Worm (Caenorhabditis elegans) whole organism, L3 larva: ENCODE data around the gene Y48D7A.1.

Experiments used
- R02D3.7 ChIP-seq: fragments of 150-350 bp; optimal IDR thresholded peaks from 2 replicates; lab custom pipeline; 2014; ENCODE audit warnings: missing biosample characterization, missing genetic modification characterization
- ZK546.5 ChIP-seq: sonication (generic microtip); optimal IDR thresholded peaks from 2 replicates; lab custom pipeline; 2017; ENCODE audit warnings: missing biosample characterization, missing genetic modification characterization
- aly-2 ChIP-seq: fragments of 150-350 bp; optimal IDR thresholded peaks from 2 replicates; lab custom pipeline; 2014; ENCODE audit warnings: missing biosample characterization, missing genetic modification characterization
- ceh-82 ChIP-seq: fragments of 150-350 bp; optimal IDR thresholded peaks from 2 replicates; lab custom pipeline; 2014; ENCODE audit warnings: missing biosample characterization, missing genetic modification characterization
- egl-27 ChIP-seq: sonication (generic microtip); optimal IDR thresholded peaks from 4 replicates; lab custom pipeline; 2017; ENCODE audit warnings: missing biosample characterization, missing genetic modification reagents, missing genetic modification characterization
- egl-5 ChIP-seq: fragments of 150-350 bp; optimal IDR thresholded peaks from 2 replicates; lab custom pipeline; 2017; ENCODE audit warnings: missing biosample characterization, missing genetic modification reagents, missing genetic modification characterization, inconsistent platforms
- elt-1 ChIP-seq: fragments of 150-350 bp; optimal IDR thresholded peaks from 2 replicates; lab custom pipeline; 2014; ENCODE audit warnings: missing biosample characterization, missing genetic modification characterization
- elt-2 ChIP-seq: sonication (generic microtip); optimal IDR thresholded peaks from 2 replicates; lab custom pipeline; 2016; ENCODE audit warnings: missing genetic modification reagents, mild to moderate bottlenecking, missing genetic modification characterization, missing compliant biosample characterization
- elt-3 ChIP-seq, 3 experiments: fragments of 150-350 bp in 1 of 3; sonication (generic microtip) in 2 of 3; optimal IDR thresholded peaks; 2 replicates in 2 of 3; 4 replicates in 1 of 3; lab custom pipeline; 2014 to 2017; ENCODE audit warnings: missing biosample characterization in 3 of 3, missing genetic modification characterization in 3 of 3
- eor-1 ChIP-seq, 2 experiments: fragments of 150-350 bp; optimal IDR thresholded peaks; 2 replicates each; lab custom pipeline; 2014 to 2018; ENCODE audit warnings: missing biosample characterization in 2 of 2, missing genetic modification characterization in 2 of 2
- fkh-10 ChIP-seq: sonication (generic microtip); optimal IDR thresholded peaks from 2 replicates; lab custom pipeline; 2017; ENCODE audit warnings: missing biosample characterization, missing genetic modification reagents, missing genetic modification characterization
- hmg-11 ChIP-seq: sonication (generic microtip); optimal IDR thresholded peaks from 2 replicates; lab custom pipeline; 2016; ENCODE audit warnings: missing genetic modification characterization, missing compliant biosample characterization
- jun-1 ChIP-seq: fragments of 150-350 bp; optimal IDR thresholded peaks from 2 replicates; lab custom pipeline; 2014; ENCODE audit warnings: missing biosample characterization, missing genetic modification reagents, missing genetic modification characterization
- lin-15B ChIP-seq: fragments of 150-350 bp; optimal IDR thresholded peaks from 2 replicates; lab custom pipeline; 2014; ENCODE audit warnings: missing biosample characterization, missing genetic modification characterization
- lin-39 ChIP-seq: fragments of 150-350 bp; optimal IDR thresholded peaks from 2 replicates; lab custom pipeline; 2018; ENCODE audit warnings: missing biosample characterization, missing genetic modification reagents, missing genetic modification characterization
- lsy-12 ChIP-seq: sonication (generic microtip); optimal IDR thresholded peaks from 2 replicates; lab custom pipeline; 2016; ENCODE audit warnings: mild to moderate bottlenecking, missing genetic modification characterization, missing compliant biosample characterization
- mdl-1 ChIP-seq: fragments of 150-350 bp; optimal IDR thresholded peaks from 2 replicates; lab custom pipeline; 2014; ENCODE audit warnings: missing biosample characterization, missing genetic modification characterization
- mml-1 ChIP-seq: fragments of 150-350 bp; sonication (generic microtip); optimal IDR thresholded peaks from 3 replicates; lab custom pipeline; 2014; ENCODE audit warnings: missing biosample characterization, missing genetic modification characterization
- nfya-1 ChIP-seq: sonication (generic microtip); optimal IDR thresholded peaks from 2 replicates; lab custom pipeline; 2017; ENCODE audit warnings: missing genetic modification characterization, mild to moderate bottlenecking, missing compliant biosample characterization, antibody characterized with exemption, moderate library complexity; ENCODE audit not compliant: insufficient read depth
- nhr-11 ChIP-seq: fragments of 150-350 bp; optimal IDR thresholded peaks from 2 replicates; lab custom pipeline; 2014; ENCODE audit warnings: missing biosample characterization, missing genetic modification characterization
- nhr-12 ChIP-seq: fragments of 150-350 bp; optimal IDR thresholded peaks from 2 replicates; lab custom pipeline; 2014; ENCODE audit warnings: missing biosample characterization, missing genetic modification characterization
- pha-4 ChIP-seq: fragments of 150-350 bp; optimal IDR thresholded peaks from 2 replicates; lab custom pipeline; 2014; ENCODE audit warnings: missing biosample characterization, missing genetic modification reagents, missing genetic modification characterization
- pqm-1 ChIP-seq: fragments of 150-350 bp; optimal IDR thresholded peaks from 2 replicates; lab custom pipeline; 2017; ENCODE audit warnings: missing biosample characterization, missing genetic modification characterization, inconsistent platforms
- skn-1 ChIP-seq: fragments of 150-350 bp; optimal IDR thresholded peaks from 2 replicates; lab custom pipeline; 2014; ENCODE audit warnings: missing biosample characterization, missing genetic modification characterization
- snpc-4 ChIP-seq: fragments of 150-350 bp; optimal IDR thresholded peaks from 2 replicates; lab custom pipeline; 2014; ENCODE audit warnings: missing biosample characterization, missing genetic modification characterization
- unc-39 ChIP-seq: sonication (generic microtip); optimal IDR thresholded peaks from 4 replicates; lab custom pipeline; 2017; ENCODE audit warnings: missing biosample characterization, missing genetic modification characterization
- unc-62 ChIP-seq: fragments of 150-350 bp; sonication (generic microtip); optimal IDR thresholded peaks from 4 replicates; lab custom pipeline; 2014; ENCODE audit warnings: missing biosample characterization, missing genetic modification reagents, missing genetic modification characterization
- zag-1 ChIP-seq: fragments of 150-350 bp; optimal IDR thresholded peaks from 2 replicates; lab custom pipeline; 2014; ENCODE audit warnings: missing biosample characterization, missing genetic modification characterization
- ztf-11 ChIP-seq: fragments of 150-350 bp; optimal IDR thresholded peaks from 2 replicates; lab custom pipeline; 2014; ENCODE audit warnings: missing biosample characterization, missing genetic modification characterization

Gene Y48D7A.1

DNA sequence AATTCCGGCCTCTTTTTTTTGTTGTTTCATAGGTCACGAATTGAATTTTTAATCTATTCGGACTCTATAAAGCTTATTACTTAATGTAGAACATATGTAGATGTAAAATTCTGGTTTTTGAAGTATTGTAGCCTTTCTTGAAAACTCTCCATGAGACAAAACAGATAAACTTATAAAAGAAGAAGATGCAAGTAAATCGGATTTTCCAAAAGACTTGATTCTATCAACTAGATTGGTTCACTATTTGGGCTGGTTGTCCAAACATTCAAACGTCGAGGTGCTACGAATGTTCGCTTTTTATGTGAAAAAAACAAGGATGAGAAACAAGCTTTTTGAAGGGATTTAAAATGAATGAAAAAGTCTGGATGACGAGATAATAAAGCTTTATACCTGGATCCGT is 30.7 kb downstream of the Y48D7A.1 start:
- TF ChIP-seq fkh-10 (GFP tag; lab: Kevin White, UChicago) (no peak), ceh-82 (tag; lab: Kevin White, UChicago) (no peak), nfya-1 (tag; lab: Kevin White, UChicago) (no peak), zag-1 (tag; lab: Kevin White, UChicago) (no peak), R02D3.7 (tag; lab: Kevin White, UChicago) (no peak), mml-1 (no peak), pqm-1 (tag; lab: Kevin White, UChicago) (no peak), elt-3 (tag; optimal IDR thresholded peaks at IDR 0.05; lab: Kevin White, UChicago) (no peak)
- TF ChIP-seq, all 47 proteins: peak for 0

DNA sequence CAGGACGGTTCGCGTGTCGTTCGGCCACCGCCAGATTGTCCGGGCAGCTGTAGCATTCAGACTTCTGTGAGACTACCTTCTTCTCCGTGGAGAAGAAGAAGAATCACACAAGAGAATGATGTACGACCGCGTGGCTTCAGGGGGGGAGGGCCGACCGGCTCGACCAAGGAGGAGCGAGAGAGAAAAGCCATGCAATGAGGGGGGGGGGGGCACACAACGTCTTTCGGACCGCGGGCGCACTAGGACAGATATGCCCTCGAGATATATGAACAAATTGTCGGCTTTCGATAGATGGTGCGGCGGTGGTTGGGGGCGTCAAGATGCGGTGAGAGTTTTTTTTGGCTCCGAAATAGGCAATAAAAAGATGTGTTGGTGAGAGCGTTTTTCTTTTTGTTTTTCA is 31.3 kb downstream of the Y48D7A.1 start:
- TF ChIP-seq lin-39 (tag; lab: Kevin White, UChicago) (peak; percentile 64), ztf-11 (tag; lab: Kevin White, UChicago) (no peak), nfya-1 (tag; lab: Kevin White, UChicago) (peak; percentile 6), eor-1 (tag; optimal IDR thresholded peaks at IDR 0.05; lab: Kevin White, UChicago) (no peak)

DNA sequence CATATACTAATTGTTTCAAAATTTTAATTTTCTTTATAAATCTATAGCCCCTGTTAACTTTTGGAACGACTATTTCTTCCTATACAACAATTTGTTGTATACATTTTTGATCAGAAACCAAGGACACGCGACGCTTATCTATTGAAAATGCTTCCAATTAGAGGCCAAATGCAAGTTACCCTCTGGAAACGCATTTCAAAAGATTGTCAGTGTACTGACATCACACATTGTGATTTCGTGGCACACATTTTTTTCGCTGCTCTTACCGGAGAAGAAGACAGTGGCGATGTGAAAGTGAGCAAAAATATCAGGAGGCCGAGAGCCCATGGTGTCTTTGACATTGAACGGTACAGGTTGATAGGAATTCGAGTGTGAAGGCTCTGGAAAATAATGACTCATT is 36.2 kb downstream of the Y48D7A.1 start, which contains the start of gene cnnm-3:
Gene cnnm-3, minus strand, starts transcription at position 382 of the 400 bp plus-strand sequence.
- no peak for TF ChIP-seq skn-1 (tag; lab: Kevin White, UChicago)
- no peak for TF ChIP-seq nhr-12 (tag; lab: Kevin White, UChicago)
- TF ChIP-seq unc-39, result no peak
- no peak for TF ChIP-seq ZK546.5 (tag; lab: Kevin White, UChicago)
- TF ChIP-seq lsy-12 (tag; lab: Kevin White, UChicago), result no peak
- TF ChIP-seq elt-3 (tag; optimal IDR thresholded peaks at IDR 0.05; lab: Kevin White, UChicago), result no peak
- no peak for TF ChIP-seq nhr-11 (tag; lab: Kevin White, UChicago)
- TF ChIP-seq egl-27, result no peak
- no peak for TF ChIP-seq elt-1 (tag; lab: Kevin White, UChicago)

DNA sequence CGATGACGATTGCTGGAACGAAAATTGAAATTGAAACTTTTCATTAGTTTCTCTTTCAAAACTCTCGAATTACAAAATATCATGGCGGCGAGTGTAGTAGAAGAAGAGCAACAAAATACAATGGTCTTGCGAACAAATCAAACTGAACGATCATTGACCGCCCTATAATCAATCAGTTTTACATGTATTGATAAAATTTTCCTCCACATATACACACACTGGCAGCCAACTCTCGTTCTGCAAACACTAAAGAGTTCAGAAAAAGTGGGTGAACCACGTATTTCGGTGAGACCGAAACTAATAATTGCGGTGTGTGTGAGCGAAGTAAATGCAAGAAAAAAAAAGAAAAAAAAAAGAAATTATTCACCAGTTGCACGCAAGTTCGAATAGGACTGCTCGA is 37.9 kb downstream of the Y48D7A.1 start:
- TF ChIP-seq pqm-1 (tag; lab: Kevin White, UChicago) (peak; percentile 34), elt-2 (tag; lab: Kevin White, UChicago) (peak; percentile 36), egl-5 (tag; lab: Kevin White, UChicago) (no peak), jun-1 (no peak), lsy-12 (tag; lab: Kevin White, UChicago) (no peak), aly-2 (tag; lab: Kevin White, UChicago) (no peak)

DNA sequence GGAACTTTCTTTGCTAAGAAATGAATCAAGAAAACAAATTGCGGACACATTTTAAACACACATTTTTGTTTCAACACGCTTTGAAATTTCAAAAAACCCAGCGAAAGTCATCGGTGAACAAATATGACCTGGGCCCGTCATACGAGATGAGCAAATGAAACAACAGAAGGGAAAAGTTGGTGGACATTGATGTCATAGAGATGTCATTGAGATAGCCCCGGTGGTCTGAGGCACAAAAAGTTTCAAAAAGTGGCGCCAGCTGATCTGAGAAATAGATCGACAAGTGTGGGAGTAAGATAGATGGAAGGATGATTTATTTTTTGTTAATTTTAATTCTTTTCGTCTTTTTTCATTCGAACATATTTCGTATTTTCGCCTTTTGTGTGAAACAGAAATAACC is 39.4 kb downstream of the Y48D7A.1 start:
- TF ChIP-seq lin-15B (no peak), elt-1 (tag; lab: Kevin White, UChicago) (peak; percentile 3)

DNA sequence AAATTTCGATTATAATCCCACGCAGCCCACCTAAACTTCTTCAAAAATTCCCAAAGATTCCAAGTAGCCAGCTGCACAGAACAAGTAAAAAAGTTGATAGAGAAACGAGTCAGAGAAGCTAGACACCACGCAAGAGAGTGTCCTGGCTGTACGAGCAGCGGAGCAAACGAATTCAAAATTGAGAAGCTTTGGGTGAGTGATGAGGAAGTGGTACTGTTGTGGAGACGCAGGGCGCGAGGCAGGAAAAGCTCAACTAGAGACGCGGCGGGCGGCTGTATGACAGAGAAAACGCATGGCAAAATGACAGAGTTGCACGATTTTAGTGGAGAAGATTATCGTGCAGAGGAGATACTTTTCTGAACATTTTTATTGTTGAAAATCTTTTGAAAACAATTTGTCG is 39.9 kb downstream of the Y48D7A.1 start:
- peak; percentile 18 for TF ChIP-seq zag-1 (tag; lab: Kevin White, UChicago)
- TF ChIP-seq pqm-1 (tag; lab: Kevin White, UChicago), result peak; percentile 44
- peak; percentile 34 for TF ChIP-seq hmg-11 (tag; lab: Kevin White, UChicago)
- TF ChIP-seq nfya-1 (tag; lab: Kevin White, UChicago), result peak; percentile 75
- peak; percentile 37 for TF ChIP-seq elt-2 (tag; lab: Kevin White, UChicago)
- peak; percentile 16 for TF ChIP-seq pha-4
- TF ChIP-seq egl-5 (tag; lab: Kevin White, UChicago), result peak; percentile 55
- no peak for TF ChIP-seq ZK546.5 (tag; lab: Kevin White, UChicago)
- no peak for TF ChIP-seq snpc-4 (tag; lab: Kevin White, UChicago)
- TF ChIP-seq lin-39 (tag; lab: Kevin White, UChicago), result peak; percentile 71
- TF ChIP-seq mdl-1, result peak; percentile 19
- no peak for TF ChIP-seq elt-1 (tag; lab: Kevin White, UChicago)
- TF ChIP-seq unc-62 (GFP tag; lab: Kevin White, UChicago), result peak; percentile 24
- TF ChIP-seq, all 47 proteins: peak for 10
